Worm (Caenorhabditis elegans) whole organism, young adult: Measurements from ENCODE around the gene asps-1.
A peak's percentile ranks its signal among the peaks of the same experiment; 100 is the strongest.

Source experiments
- B0019.2 ChIP-seq: fragments of 200-800 bp; sonication (Bioruptor generic); conservative IDR thresholded peaks from 2 replicates; pipeline ENCODE4 v1.3.6; 2022; ENCODE audit warnings: missing genetic modification reagents, missing genetic modification characterization, missing compliant biosample characterization
- B0336.3 ChIP-seq: fragments of 200-800 bp; sonication (Bioruptor generic); IDR thresholded peaks from 2 replicates; pipeline ENCODE4 v1.3.6; 2022; ENCODE audit warnings: missing genetic modification characterization, missing compliant biosample characterization
- D2030.7 ChIP-seq: fragments of 200-800 bp; sonication (Bioruptor generic); IDR thresholded peaks from 2 replicates; pipeline ENCODE4 v1.3.6; 2022; ENCODE audit warnings: missing genetic modification reagents, missing genetic modification characterization, missing compliant biosample characterization
- F23B12.7 ChIP-seq: sonication (generic microtip); optimal IDR thresholded peaks from 2 replicates; lab custom pipeline; 2017; ENCODE audit warnings: missing genetic modification characterization, mild to moderate bottlenecking, missing compliant biosample characterization, antibody characterized with exemption, moderate library complexity; ENCODE audit not compliant: insufficient read depth
- F52B5.7 ChIP-seq: sonication (generic microtip); optimal IDR thresholded peaks from 2 replicates; lab custom pipeline; 2016; ENCODE audit warnings: mild to moderate bottlenecking, missing genetic modification characterization, missing compliant biosample characterization
- F57C9.4 ChIP-seq: sonication (generic microtip); optimal IDR thresholded peaks from 2 replicates; lab custom pipeline; 2017; ENCODE audit warnings: mild to moderate bottlenecking, missing genetic modification characterization, missing compliant biosample characterization
- T07F8.4 ChIP-seq: sonication (generic microtip); optimal IDR thresholded peaks from 2 replicates; lab custom pipeline; 2016; ENCODE audit warnings: mild to moderate bottlenecking, missing genetic modification characterization, moderate library complexity, missing compliant biosample characterization
- Y67H2A.10 ChIP-seq: fragments of 200-800 bp; sonication (Bioruptor generic); conservative IDR thresholded peaks from 2 replicates; pipeline ENCODE4 v1.3.6; 2022; ENCODE audit warnings: missing genetic modification reagents, missing genetic modification characterization, missing compliant biosample characterization
- aptf-2 ChIP-seq: fragments of 200-800 bp; sonication (Bioruptor generic); conservative IDR thresholded peaks from 2 replicates; pipeline ENCODE4 v1.3.6; 2022; ENCODE audit warnings: missing genetic modification reagents, missing genetic modification characterization, missing compliant biosample characterization
- athp-1 ChIP-seq: sonication (generic microtip); optimal IDR thresholded peaks from 2 replicates; lab custom pipeline; 2017; ENCODE audit warnings: mild to moderate bottlenecking, missing genetic modification characterization, missing compliant biosample characterization
- ceh-27 ChIP-seq: fragments of 200-800 bp; sonication (Bioruptor generic); optimal IDR thresholded peaks from 2 replicates; lab custom pipeline; 2018; ENCODE audit warnings: mild to moderate bottlenecking, missing genetic modification characterization, moderate library complexity, missing compliant biosample characterization
- dpl-1 ChIP-seq: fragments of 150-350 bp; optimal IDR thresholded peaks from 2 replicates; lab custom pipeline; 2014; ENCODE audit warnings: missing biosample characterization, missing genetic modification reagents, missing genetic modification characterization
- egl-44 ChIP-seq: fragments of 200-800 bp; sonication (Bioruptor generic); IDR thresholded peaks from 2 replicates; pipeline ENCODE4 v1.3.6; 2022; ENCODE audit warnings: missing genetic modification reagents, missing genetic modification characterization, missing compliant biosample characterization
- egrh-3 ChIP-seq: fragments of 200-800 bp; sonication (Bioruptor generic); IDR thresholded peaks from 2 replicates; pipeline ENCODE4 v1.3.6; 2022; ENCODE audit warnings: missing genetic modification reagents, missing genetic modification characterization, missing compliant biosample characterization
- ekl-4 ChIP-seq: fragments of 200-800 bp; sonication (Bioruptor generic); IDR thresholded peaks from 2 replicates; pipeline ENCODE4 v1.3.6; 2022; ENCODE audit warnings: missing genetic modification reagents, missing genetic modification characterization, missing compliant biosample characterization
- hmg-20 ChIP-seq: fragments of 200-800 bp; sonication (Bioruptor generic); IDR thresholded peaks from 2 replicates; pipeline ENCODE4 v1.3.6; 2022; ENCODE audit warnings: missing genetic modification reagents, missing genetic modification characterization, missing compliant biosample characterization
- hsf-1 ChIP-seq: fragments of 200-800 bp; sonication (Bioruptor generic); IDR thresholded peaks from 2 replicates; pipeline ENCODE4 v1.3.6; 2022; ENCODE audit warnings: missing genetic modification reagents, missing genetic modification characterization, missing compliant biosample characterization
- lag-1 ChIP-seq: fragments of 200-800 bp; sonication (Bioruptor generic); IDR thresholded peaks from 2 replicates; pipeline ENCODE4 v1.3.6; 2022; ENCODE audit warnings: missing genetic modification reagents, missing genetic modification characterization, missing compliant biosample characterization
- lin-26 ChIP-seq: fragments of 200-800 bp; sonication (Bioruptor generic); IDR thresholded peaks from 2 replicates; pipeline ENCODE4 v1.3.6; 2022; ENCODE audit warnings: missing genetic modification reagents, missing genetic modification characterization, missing compliant biosample characterization
- lin-54 ChIP-seq: fragments of 200-800 bp; sonication (Bioruptor generic); optimal IDR thresholded peaks from 2 replicates; lab custom pipeline; 2018; ENCODE audit warnings: mild to moderate bottlenecking, missing genetic modification characterization, missing compliant biosample characterization
- lir-1 ChIP-seq: fragments of 200-800 bp; sonication (Bioruptor generic); conservative IDR thresholded peaks from 2 replicates; pipeline ENCODE4 v1.3.6; 2022; ENCODE audit warnings: missing genetic modification reagents, missing genetic modification characterization, missing compliant biosample characterization
- madf-3 ChIP-seq: fragments of 200-800 bp; sonication (Bioruptor generic); IDR thresholded peaks from 2 replicates; pipeline ENCODE4 v1.3.6; 2022; ENCODE audit warnings: missing genetic modification reagents, missing genetic modification characterization, missing compliant biosample characterization
- madf-6 ChIP-seq: fragments of 200-800 bp; sonication (Bioruptor generic); IDR thresholded peaks from 2 replicates; pipeline ENCODE4 v1.3.6; 2022; ENCODE audit warnings: missing genetic modification reagents, missing genetic modification characterization, missing compliant biosample characterization
- mel-28 ChIP-seq: sonication (generic microtip); optimal IDR thresholded peaks from 2 replicates; lab custom pipeline; 2016; ENCODE audit warnings: borderline replicate concordance, mild to moderate bottlenecking, missing genetic modification characterization, missing compliant biosample characterization
- nfya-2 ChIP-seq: fragments of 200-800 bp; sonication (Bioruptor generic); IDR thresholded peaks from 2 replicates; pipeline ENCODE4 v1.3.6; 2022; ENCODE audit warnings: missing genetic modification reagents, missing genetic modification characterization, missing compliant biosample characterization
- nhr-27 ChIP-seq: fragments of 200-800 bp; sonication (Bioruptor generic); optimal IDR thresholded peaks from 2 replicates; lab custom pipeline; 2018; ENCODE audit warnings: mild to moderate bottlenecking, missing genetic modification characterization, moderate library complexity, missing compliant biosample characterization
- nhr-80 ChIP-seq: sonication (generic microtip); optimal IDR thresholded peaks from 2 replicates; lab custom pipeline; 2016; ENCODE audit warnings: missing genetic modification characterization, missing compliant biosample characterization
- nhr-90 ChIP-seq: sonication (generic microtip); optimal IDR thresholded peaks from 2 replicates; lab custom pipeline; 2016; ENCODE audit warnings: missing genotype, mild to moderate bottlenecking, missing genetic modification characterization, missing compliant biosample characterization
- rcor-1 ChIP-seq: fragments of 200-800 bp; sonication (Bioruptor generic); IDR thresholded peaks from 2 replicates; pipeline ENCODE4 v1.3.6; 2022; ENCODE audit warnings: missing genetic modification reagents, missing genetic modification characterization, missing compliant biosample characterization
- rec-8 ChIP-seq, 2 experiments: sonication (generic microtip); optimal IDR thresholded peaks; 2 replicates each; lab custom pipeline; 2016; ENCODE audit warnings: mild to moderate bottlenecking in 2 of 2, missing genetic modification characterization in 2 of 2, missing genetic modification reagents in 2 of 2, missing genotype in 2 of 2, missing biosample characterization in 1 of 2, missing compliant biosample characterization in 1 of 2, moderate library complexity in 1 of 2
- repo-1 ChIP-seq: sonication (generic microtip); optimal IDR thresholded peaks from 2 replicates; lab custom pipeline; 2017; ENCODE audit warnings: mild to moderate bottlenecking, missing genetic modification characterization, missing compliant biosample characterization
- sea-2 ChIP-seq: fragments of 200-800 bp; sonication (Bioruptor generic); IDR thresholded peaks from 2 replicates; pipeline ENCODE4 v1.3.6; 2022; ENCODE audit warnings: missing genetic modification characterization, missing compliant biosample characterization
- snpc-3.4 ChIP-seq: sonication (generic microtip); optimal IDR thresholded peaks from 2 replicates; lab custom pipeline; 2017; ENCODE audit warnings: missing genetic modification characterization, mild to moderate bottlenecking, missing compliant biosample characterization, antibody characterized with exemption, moderate library complexity, missing genotype, missing genetic modification reagents
- somi-1 ChIP-seq: fragments of 200-800 bp; sonication (Bioruptor generic); optimal IDR thresholded peaks from 2 replicates; lab custom pipeline; 2018; ENCODE audit warnings: mild to moderate bottlenecking, missing genetic modification characterization, missing compliant biosample characterization
- tbp1 ChIP-seq: fragments of 200-800 bp; sonication (Bioruptor generic); optimal IDR thresholded peaks from 2 replicates; lab custom pipeline; 2018; ENCODE audit warnings: mild to moderate bottlenecking, missing genetic modification characterization, missing compliant biosample characterization
- xnd-1 ChIP-seq: sonication (generic microtip); optimal IDR thresholded peaks from 2 replicates; lab custom pipeline; 2016; ENCODE audit warnings: missing genotype, missing genetic modification reagents, missing genetic modification characterization, missing compliant biosample characterization
- zfh-2 ChIP-seq: fragments of 200-800 bp; sonication (Bioruptor generic); conservative IDR thresholded peaks from 2 replicates; pipeline ENCODE4 v1.3.6; 2022; ENCODE audit warnings: missing genetic modification reagents, missing genetic modification characterization, missing compliant biosample characterization
- ztf-18 ChIP-seq: sonication (generic microtip); optimal IDR thresholded peaks from 2 replicates; lab custom pipeline; 2016; ENCODE audit warnings: missing genotype, mild to moderate bottlenecking, missing genetic modification characterization, missing compliant biosample characterization
- ztf-3 ChIP-seq: fragments of 200-800 bp; sonication (Bioruptor generic); optimal IDR thresholded peaks from 2 replicates; lab custom pipeline; 2018; ENCODE audit warnings: mild to moderate bottlenecking, missing genetic modification characterization, missing compliant biosample characterization

asps-1 gene

DNA sequence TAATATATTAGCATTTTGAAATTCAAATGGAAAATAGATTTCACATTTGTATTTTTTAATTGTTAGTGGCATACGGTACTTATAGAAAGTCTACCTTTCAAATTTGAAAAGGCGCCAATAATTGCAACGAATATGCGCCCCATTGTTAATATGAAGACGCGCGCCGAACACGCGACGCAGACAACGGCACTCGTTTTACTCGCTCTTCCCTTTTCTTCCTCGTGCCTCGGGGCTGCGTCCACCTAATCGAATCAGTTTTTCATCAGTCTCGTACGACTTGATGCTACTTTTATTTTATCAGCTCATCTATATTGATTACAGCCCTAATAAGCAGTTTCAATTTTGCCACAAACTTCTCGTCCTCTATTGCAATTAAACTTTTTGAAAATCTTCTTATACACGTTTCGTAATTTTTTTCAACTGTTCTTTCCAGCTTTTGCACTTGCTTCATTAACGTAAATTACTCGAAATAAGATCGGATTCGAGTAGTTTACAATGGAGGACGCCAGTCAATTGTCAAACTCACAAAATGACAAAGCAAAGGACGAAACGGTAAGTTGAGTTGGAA lies 44.7 kb upstream of the asps-1 start, which contains the start of gene cash-1 (continued):
- TF ChIP-seq nhr-80 (tag; lab: Kevin White, UChicago) (peak; percentile 88), xnd-1 (tag; lab: Kevin White, UChicago) (peak; percentile 43), rcor-1 (GFP tag; lab: Robert Waterston, UW) (0 out of 2 replicates have a peak, but pooled peaks have one; percentile 37), ztf-18 (tag; lab: Kevin White, UChicago) (peak; percentile 51), hsf-1 (no peak), F23B12.7 (tag; lab: Kevin White, UChicago) (no peak), athp-1 (tag; lab: Kevin White, UChicago) (no peak), lir-1 (GFP tag; lab: Robert Waterston, UW) (no peak), ztf-3 (GFP tag; lab: Kevin White, UChicago) (no peak)

DNA sequence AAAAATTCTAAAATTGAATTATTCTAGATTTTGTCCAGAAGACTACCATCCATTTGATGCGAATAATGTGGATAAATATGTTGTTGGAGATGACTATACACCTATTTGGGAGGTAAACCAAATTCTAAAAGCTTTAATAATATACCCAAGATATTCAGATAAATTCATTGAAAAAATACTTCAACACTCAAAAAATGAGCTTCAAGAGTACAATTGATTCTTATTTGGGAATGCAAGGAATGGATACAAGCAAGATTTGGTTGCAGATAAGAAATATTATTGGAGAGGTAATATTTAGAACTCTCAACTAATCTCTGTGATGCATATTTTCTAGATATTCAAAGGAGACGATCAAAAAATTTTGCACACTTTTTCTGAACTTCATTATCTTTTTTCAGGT lies 43.0 kb upstream of the asps-1 start:
- TF ChIP-seq lag-1 (GFP tag; lab: Robert Waterston, UW) (no peak), repo-1 (tag; lab: Kevin White, UChicago) (no peak), nhr-27 (tag; lab: Kevin White, UChicago) (no peak), ekl-4 (GFP tag; lab: Robert Waterston, UW) (no peak), madf-3 (GFP tag; lab: Robert Waterston, UW) (no peak), rec-8 (tag; optimal IDR thresholded peaks at IDR 0.05; lab: Kevin White, UChicago) (no peak), D2030.7 (GFP tag; lab: Robert Waterston, UW) (no peak), hsf-1 (no peak), zfh-2 (no peak), nhr-90 (tag; lab: Kevin White, UChicago) (no peak), lin-26 (GFP tag; lab: Robert Waterston, UW) (no peak)

DNA sequence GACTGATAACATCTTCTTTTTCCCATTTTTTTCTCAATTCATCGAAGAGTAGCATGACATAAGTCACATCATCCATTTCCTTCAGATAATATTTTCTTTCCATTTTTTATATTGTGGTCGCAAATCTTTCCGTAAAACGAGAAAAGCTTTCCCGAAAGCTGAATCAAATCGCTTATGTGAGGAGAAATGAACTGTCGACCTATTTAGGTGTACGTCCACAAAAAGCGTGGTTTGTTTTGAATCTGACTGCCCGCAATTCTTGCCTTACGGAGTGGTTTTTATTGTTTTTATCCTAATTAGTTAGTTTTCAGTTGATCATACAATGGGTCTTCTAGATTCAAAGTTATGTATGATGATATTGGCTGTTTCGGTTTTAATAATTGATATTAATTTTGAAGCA lies 41.0 kb upstream of the asps-1 start, which contains the start of gene ttll-15:
ttll-15 (plus strand) TSS at position 301 of the 400 bp plus-strand sequence.
- TF ChIP-seq zfh-2 (no peak), dpl-1 (GFP tag; lab: Kevin White, UChicago) (no peak), B0019.2 (GFP tag; lab: Robert Waterston, UW) (no peak), F57C9.4 (tag; lab: Kevin White, UChicago) (no peak), T07F8.4 (no peak), sea-2 (no peak), egl-44 (GFP tag; lab: Robert Waterston, UW) (no peak)

DNA sequence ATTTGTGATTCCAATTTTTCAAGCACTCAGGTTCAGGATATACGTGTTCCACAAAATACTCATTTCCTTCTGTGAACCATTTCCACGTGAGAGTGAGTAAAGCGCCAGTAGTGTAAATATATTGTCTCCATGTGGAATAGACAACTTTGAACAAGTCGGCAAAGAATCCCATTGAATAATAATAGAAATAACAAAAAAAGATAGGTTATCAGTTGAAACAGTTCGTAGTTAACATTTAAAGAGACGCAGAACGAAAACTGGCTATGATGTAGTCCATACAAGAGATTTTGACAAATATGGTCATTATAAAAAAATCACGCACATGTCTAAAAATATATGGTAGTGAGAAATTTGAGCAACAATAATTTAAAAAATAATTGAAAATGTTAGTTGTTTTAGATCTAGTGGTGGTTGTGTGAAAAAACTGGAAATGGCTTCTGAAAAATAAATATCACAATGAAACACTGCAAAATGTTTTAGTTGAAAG lies 40.3 kb upstream of the asps-1 start, which contains the start of gene ceeh-2:
ceeh-2 (minus strand) TSS at position 437 of the 487 bp plus-strand sequence.
- TF ChIP-seq nhr-80 (tag; lab: Kevin White, UChicago) (peak; percentile 14), egrh-3 (GFP tag; lab: Robert Waterston, UW) (no peak)
- TF ChIP-seq, all 124 proteins: peak for 1

ce11 chrV:10355773-10356335 lies 38.7 kb upstream of the asps-1 start, which contains the start of gene sluh-7:
TSS of gene sluh-7 (minus strand) at chrV:10355823.
- TF ChIP-seq D2030.7 (GFP tag; lab: Robert Waterston, UW) (peak; percentile 15; the same call in 1 of the 2 replicates), Y67H2A.10 (no peak), ceh-27 (GFP tag; lab: Kevin White, UChicago) (peak; percentile 89), snpc-3.4 (tag; lab: Kevin White, UChicago) (peak; percentile 52), nfya-2 (GFP tag; lab: Robert Waterston, UW) (no peak), mel-28 (tag; lab: Kevin White, UChicago) (no peak), aptf-2 (GFP tag; lab: Robert Waterston, UW) (peak; percentile 29; the same call in 1 of the 2 replicates), rec-8 (tag; optimal IDR thresholded peaks at IDR 0.05; lab: Kevin White, UChicago) (peak in 1 of 2 experiments; percentile 37), somi-1 (GFP tag; lab: Kevin White, UChicago) (no peak), tbp1 (peak; percentile 26), zfh-2 (no peak), dpl-1 (GFP tag; lab: Kevin White, UChicago) (peak; percentile 66), hmg-20 (GFP tag; lab: Robert Waterston, UW) (no peak), lin-54 (GFP tag; lab: Kevin White, UChicago) (peak; percentile 88), F52B5.7 (no peak), B0336.3 (GFP tag; lab: Robert Waterston, UW) (no peak), madf-6 (GFP tag; lab: Robert Waterston, UW) (peak; percentile 60; the same call in 1 of the 2 replicates)
